Worm (Caenorhabditis elegans) whole organism, L4/young adult: ENCODE measurements around the gene str-171.

Experiments
- W03F9.2 ChIP-seq: fragments of 150-350 bp; optimal IDR thresholded peaks from 2 replicates; lab custom pipeline; 2014; ENCODE audit warnings: missing biosample characterization, missing genetic modification characterization
- dao-5 ChIP-seq: sonication (generic microtip); optimal IDR thresholded peaks from 2 replicates; lab custom pipeline; 2016; ENCODE audit warnings: missing genotype, missing genetic modification characterization, moderate library complexity, missing compliant biosample characterization

ce11 chrV:15119517-15119916 lies 12.8 kb downstream of the str-171 start, which contains the start of gene flor-1:
- TF ChIP-seq W03F9.2 (no peak), dao-5 (tag; lab: Kevin White, UChicago) (no peak)
